Worm (Caenorhabditis elegans): ENCODE measurements around the gene gcc-2.

DNA sequence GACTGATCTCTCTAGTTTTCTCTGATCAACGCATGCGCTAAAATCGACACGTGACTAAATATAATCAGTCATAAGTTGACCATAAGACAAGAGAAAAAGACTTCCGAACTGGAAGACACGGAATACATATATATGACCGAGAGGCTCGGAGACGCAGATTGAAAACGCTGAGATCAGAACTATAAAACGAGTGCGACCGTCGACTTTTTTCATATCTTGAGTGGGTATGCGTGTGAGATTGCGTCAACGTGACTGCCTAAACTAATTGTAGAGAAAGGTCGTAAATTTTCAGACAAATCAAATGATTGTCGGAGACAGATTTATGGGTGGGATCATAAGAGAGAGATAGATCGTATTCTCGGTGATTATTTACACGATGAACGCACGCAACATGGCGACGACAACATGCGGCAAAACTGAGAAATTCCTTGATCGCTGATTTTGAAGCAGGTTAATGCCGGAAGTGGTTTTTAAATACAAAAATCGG is 45.7 kb upstream of the gcc-2 start:
- TF ChIP-seq sea-2 (GFP tag; optimal IDR thresholded peaks at IDR 0.05) (no peak), pha-4 (tag; optimal IDR thresholded peaks at IDR 0.05) (no peak), nhr-237 (tag; optimal IDR thresholded peaks at IDR 0.05) (no peak)
